Worm (Caenorhabditis elegans): ENCODE measurements around the gene pdcd-2.

ce11 chrIII:4382118-4382517, 35.7 kb downstream of the pdcd-2 start:
- TF ChIP-seq dao-5 (tag; optimal IDR thresholded peaks at IDR 0.05) (no peak), him-1 (tag; optimal IDR thresholded peaks at IDR 0.05) (no peak), W03F9.2 (tag; optimal IDR thresholded peaks at IDR 0.05) (no peak)
